Worm (Caenorhabditis elegans): ENCODE results near the gene ZC239.14.

ce11 chrII:3172176-3172575 lies 49.7 kb downstream of the ZC239.14 start, which contains the start of gene Y27F2A.10:
- TF ChIP-seq ama-1 (optimal IDR thresholded peaks at IDR 0.05) (no peak), hmg-4 (GFP tag; optimal IDR thresholded peaks at IDR 0.05) (no peak), ceh-13 (GFP tag; optimal IDR thresholded peaks at IDR 0.05) (no peak), scrt-1 (GFP tag; IDR thresholded peaks at IDR 0.05) (no peak), flt-1 (GFP tag; IDR thresholded peaks at IDR 0.05) (no peak), hmbx-1 (tag; optimal IDR thresholded peaks at IDR 0.05) (no peak), ceh-36 (tag; optimal IDR thresholded peaks at IDR 0.05) (no peak), sea-1 (GFP tag; conservative IDR thresholded peaks at IDR 0.05) (no peak), tbx-37 (GFP tag; conservative IDR thresholded peaks at IDR 0.05) (no peak), F13C5.2 (tag; optimal IDR thresholded peaks at IDR 0.05) (no peak), ets-7 (tag; optimal IDR thresholded peaks at IDR 0.05) (no peak), hnd-1 (tag; optimal IDR thresholded peaks at IDR 0.05) (no peak)

Data from whole organism, early embryonic.